Worm (Caenorhabditis elegans): Measurements from ENCODE around the gene col-144.

- TF ChIP-seq efl-1 (optimal IDR thresholded peaks at IDR 0.05) = peak in 1 of 2 experiments; percentile 11
- no peak for TF ChIP-seq efl-1 (GFP tag; optimal IDR thresholded peaks at IDR 0.05 in 1 of 2)
- TF ChIP-seq fos-1 (tag; optimal IDR thresholded peaks at IDR 0.05) = no peak
- no peak for TF ChIP-seq tlp-1 (tag; optimal IDR thresholded peaks at IDR 0.05)
- no peak for TF ChIP-seq Y116A8C.19 (tag; optimal IDR thresholded peaks at IDR 0.05; ENCODE audit: borderline replicate concordance)
- peak in 2 of 6 experiments; percentile 35 to 46 for TF ChIP-seq elt-3 (tag; optimal IDR thresholded peaks at IDR 0.05)
- TF ChIP-seq unc-62 (GFP tag; optimal IDR thresholded peaks at IDR 0.05) = no peak
- TF ChIP-seq ces-1 (GFP tag; optimal IDR thresholded peaks at IDR 0.05) = no peak
- no peak for TF ChIP-seq elt-2 (tag; optimal IDR thresholded peaks at IDR 0.05)
- no peak for TF ChIP-seq nhr-77 (tag; optimal IDR thresholded peaks at IDR 0.05)
- TF ChIP-seq pag-3 (tag; optimal IDR thresholded peaks at IDR 0.05; ENCODE audit: borderline replicate concordance, insufficient read depth) = no peak
These were observed 3.5 kb upstream of the col-144 start for ce11 chrV:9163897-9164296.

All from whole organism, L1 larva.